Worm (Caenorhabditis elegans) whole organism, mixed stage, embryonic: ENCODE measurements around the gene K07D4.6.
A peak's percentile ranks its signal among the peaks of the same experiment; 100 is the strongest.

ENCODE experiments used
- M03D4.4 ChIP-seq: sonication (generic microtip); optimal IDR thresholded peaks from 2 replicates; lab custom pipeline; 2017; ENCODE audit warnings: mild to moderate bottlenecking, missing genetic modification characterization, missing compliant biosample characterization
- blmp-1 ChIP-seq: fragments of 150-350 bp; optimal IDR thresholded peaks from 2 replicates; lab custom pipeline; 2014; ENCODE audit warnings: missing biosample characterization, missing genetic modification characterization
- ceh-39 ChIP-seq: fragments of 150-350 bp; optimal IDR thresholded peaks from 2 replicates; lab custom pipeline; 2014; ENCODE audit warnings: missing biosample characterization, missing genetic modification characterization
- ceh-43 ChIP-seq: fragments of 200-800 bp; sonication (Bioruptor generic); optimal IDR thresholded peaks from 2 replicates; lab custom pipeline; 2018; ENCODE audit warnings: mild to moderate bottlenecking, missing genetic modification characterization, moderate library complexity, missing compliant biosample characterization
- ceh-83 ChIP-seq: fragments of 200-800 bp; sonication (Bioruptor generic); optimal IDR thresholded peaks from 2 replicates; lab custom pipeline; 2018; ENCODE audit warnings: mild to moderate bottlenecking, missing genetic modification characterization, missing compliant biosample characterization
- ces-1 ChIP-seq: fragments of 150-350 bp; optimal IDR thresholded peaks from 2 replicates; lab custom pipeline; 2014; ENCODE audit warnings: missing biosample characterization, missing genetic modification reagents, missing genetic modification characterization
- cnd-1 ChIP-seq: fragments of 200-800 bp; sonication (Bioruptor generic); optimal IDR thresholded peaks from 2 replicates; lab custom pipeline; 2018; ENCODE audit warnings: mild to moderate bottlenecking, missing genetic modification characterization, missing compliant biosample characterization
- drap-1 ChIP-seq: fragments of 200-800 bp; sonication (Bioruptor generic); optimal IDR thresholded peaks from 3 replicates; lab custom pipeline; 2018; ENCODE audit warnings: mild to moderate bottlenecking, missing genetic modification characterization, missing compliant biosample characterization
- elt-1 ChIP-seq: sonication (generic microtip); optimal IDR thresholded peaks from 2 replicates; lab custom pipeline; 2017; ENCODE audit warnings: missing genetic modification characterization, mild to moderate bottlenecking, missing compliant biosample characterization, antibody characterized with exemption, moderate library complexity, borderline replicate concordance; ENCODE audit not compliant: insufficient read depth
- elt-3 ChIP-seq: fragments of 150-350 bp; optimal IDR thresholded peaks from 2 replicates; lab custom pipeline; 2014; ENCODE audit warnings: missing biosample characterization, missing genetic modification characterization
- ham-2 ChIP-seq: fragments of 200-800 bp; sonication (Bioruptor generic); optimal IDR thresholded peaks from 2 replicates; lab custom pipeline; 2018; ENCODE audit warnings: mild to moderate bottlenecking, missing genetic modification characterization, missing compliant biosample characterization
- lin-13 ChIP-seq: fragments of 150-350 bp; optimal IDR thresholded peaks from 2 replicates; lab custom pipeline; 2014; ENCODE audit warnings: missing biosample characterization, missing genetic modification characterization
- lin-32 ChIP-seq: fragments of 200-800 bp; sonication (Bioruptor generic); optimal IDR thresholded peaks from 2 replicates; lab custom pipeline; 2018; ENCODE audit warnings: mild to moderate bottlenecking, missing genetic modification characterization, missing compliant biosample characterization
- lsy-2 ChIP-seq: fragments of 150-350 bp; optimal IDR thresholded peaks from 2 replicates; lab custom pipeline; 2014; ENCODE audit warnings: missing biosample characterization, missing genetic modification characterization
- mab-5 ChIP-seq: fragments of 150-350 bp; optimal IDR thresholded peaks from 2 replicates; lab custom pipeline; 2014; ENCODE audit warnings: missing biosample characterization, missing genetic modification characterization
- mep-1 ChIP-seq: fragments of 150-350 bp; optimal IDR thresholded peaks from 2 replicates; lab custom pipeline; 2017; ENCODE audit warnings: missing biosample characterization, missing genetic modification reagents, missing genetic modification characterization, inconsistent platforms
- mls-2 ChIP-seq: sonication (generic microtip); optimal IDR thresholded peaks from 2 replicates; lab custom pipeline; 2016; ENCODE audit warnings: mild to moderate bottlenecking, missing genetic modification characterization, moderate library complexity, missing compliant biosample characterization
- nhr-2 ChIP-seq: fragments of 150-350 bp; optimal IDR thresholded peaks from 2 replicates; lab custom pipeline; 2014; ENCODE audit warnings: missing biosample characterization, missing genetic modification characterization
- nhr-237 ChIP-seq: fragments of 150-350 bp; optimal IDR thresholded peaks from 2 replicates; lab custom pipeline; 2014; ENCODE audit warnings: missing biosample characterization, missing genetic modification characterization
- nhr-28 ChIP-seq: fragments of 150-350 bp; optimal IDR thresholded peaks from 2 replicates; lab custom pipeline; 2014; ENCODE audit warnings: missing biosample characterization, missing genetic modification characterization
- nhr-76 ChIP-seq: sonication (generic microtip); optimal IDR thresholded peaks from 2 replicates; lab custom pipeline; 2017; ENCODE audit warnings: missing biosample characterization, missing genetic modification characterization
- pha-4 ChIP-seq: fragments of 150-350 bp; optimal IDR thresholded peaks from 2 replicates; lab custom pipeline; 2018; ENCODE audit warnings: missing biosample characterization, missing genetic modification reagents, missing genetic modification characterization
- sem-2 ChIP-seq: fragments of 200-800 bp; sonication (Bioruptor generic); optimal IDR thresholded peaks from 2 replicates; lab custom pipeline; 2018; ENCODE audit warnings: mild to moderate bottlenecking, missing genetic modification characterization, missing compliant biosample characterization
- snpc-4 ChIP-seq: fragments of 150-350 bp; optimal IDR thresholded peaks from 2 replicates; lab custom pipeline; 2014; ENCODE audit warnings: missing biosample characterization, missing genetic modification characterization
- sptf-1 ChIP-seq: sonication (generic microtip); optimal IDR thresholded peaks from 2 replicates; lab custom pipeline; 2017; ENCODE audit warnings: mild to moderate bottlenecking, missing genetic modification characterization, moderate library complexity, missing compliant biosample characterization
- tbx-8 ChIP-seq: fragments of 200-800 bp; sonication (Bioruptor generic); optimal IDR thresholded peaks from 2 replicates; lab custom pipeline; 2018; ENCODE audit warnings: mild to moderate bottlenecking, missing genetic modification characterization, moderate library complexity, missing compliant biosample characterization
- unc-62 ChIP-seq: fragments of 150-350 bp; optimal IDR thresholded peaks from 2 replicates; lab custom pipeline; 2014; ENCODE audit warnings: missing biosample characterization, missing genetic modification reagents, missing genetic modification characterization
- zip-8 ChIP-seq: fragments of 150-350 bp; optimal IDR thresholded peaks from 2 replicates; lab custom pipeline; 2014; ENCODE audit warnings: missing biosample characterization, missing genetic modification characterization
- ztf-11 ChIP-seq: fragments of 150-350 bp; optimal IDR thresholded peaks from 2 replicates; lab custom pipeline; 2014; ENCODE audit warnings: missing biosample characterization, missing genetic modification characterization

K07D4.6 gene

DNA sequence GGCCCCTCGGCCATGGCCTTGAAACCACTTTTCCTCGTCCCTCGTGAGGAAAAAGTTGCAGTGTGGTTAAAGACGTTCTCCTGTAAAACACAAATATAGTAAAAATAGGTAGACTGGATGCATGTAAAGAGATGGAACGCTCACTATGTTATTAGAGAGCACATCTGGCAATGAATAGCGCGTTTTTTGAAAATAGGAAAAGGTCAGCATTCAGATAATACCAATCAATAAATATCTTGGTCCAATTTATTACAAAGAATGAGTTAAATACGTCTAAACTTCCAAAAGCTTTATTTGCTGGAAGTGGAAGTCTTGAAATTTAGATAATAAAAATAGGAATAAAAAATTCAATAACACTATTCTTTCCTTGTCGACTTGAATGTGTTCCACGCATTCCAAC is 44.0 kb upstream of the K07D4.6 start, which contains the start of gene gadr-4:
Gene gadr-4, minus strand, starts transcription at position 101 of the 400 bp plus-strand sequence.
- TF ChIP-seq lin-32 (GFP tag; lab: Kevin White, UChicago) (no peak), blmp-1 (tag; lab: Kevin White, UChicago) (no peak), lin-13 (tag; lab: Kevin White, UChicago) (no peak), M03D4.4 (tag; lab: Kevin White, UChicago) (no peak)

DNA sequence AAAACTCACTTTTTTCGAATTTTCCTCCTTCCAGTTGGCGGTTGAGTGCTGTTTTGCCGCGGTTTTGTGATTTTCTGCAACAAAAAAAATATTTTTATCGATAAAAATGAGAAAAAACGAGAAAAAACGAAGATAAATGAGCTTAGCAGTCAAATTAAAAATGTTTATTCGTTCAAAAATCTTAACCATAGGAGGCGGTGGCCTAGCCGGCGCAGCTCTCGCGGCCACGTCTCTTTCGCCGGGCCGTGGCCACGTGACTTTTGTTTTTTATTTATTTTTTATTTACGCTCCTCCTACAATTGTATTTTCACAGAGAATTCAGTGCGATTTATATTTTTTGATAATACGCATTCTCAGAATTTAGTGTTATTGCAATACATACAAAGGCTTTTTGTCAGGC is 31.2 kb upstream of the K07D4.6 start:
- peak; percentile 13 for TF ChIP-seq lsy-2
- TF ChIP-seq, all 35 proteins: peak for 1; not testable (repeated sequence) for 34

DNA sequence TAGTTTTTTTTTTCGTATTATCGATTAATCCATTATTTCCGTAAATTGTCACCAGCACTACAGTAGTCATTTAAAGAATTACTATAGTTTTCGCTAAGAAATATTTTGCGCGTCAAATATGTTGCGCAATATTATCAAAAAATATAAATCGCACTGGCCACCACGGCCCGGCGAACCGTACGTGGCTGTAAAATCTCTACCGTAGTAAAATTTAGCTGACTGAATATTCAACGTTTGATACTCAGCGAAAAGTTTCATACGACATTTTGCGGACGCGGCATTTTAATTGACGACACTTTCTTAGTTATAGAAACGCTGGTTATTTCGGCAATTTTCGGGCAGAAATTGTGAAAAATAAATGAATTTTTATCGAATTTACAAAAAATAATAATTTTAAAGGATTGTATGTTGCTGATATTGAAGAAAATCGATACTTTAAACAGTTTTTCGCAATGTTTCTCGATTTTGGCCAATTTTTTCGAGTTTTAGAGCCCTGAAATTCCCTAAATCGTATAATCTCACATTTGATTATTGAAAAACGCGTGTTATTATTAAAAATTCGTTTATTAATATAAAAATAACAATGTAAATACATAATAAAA is 29.4 kb upstream of the K07D4.6 start:
- TF ChIP-seq zip-8 (tag; lab: Kevin White, UChicago), result peak; percentile 21
- peak; percentile 50 for TF ChIP-seq lsy-2

DNA sequence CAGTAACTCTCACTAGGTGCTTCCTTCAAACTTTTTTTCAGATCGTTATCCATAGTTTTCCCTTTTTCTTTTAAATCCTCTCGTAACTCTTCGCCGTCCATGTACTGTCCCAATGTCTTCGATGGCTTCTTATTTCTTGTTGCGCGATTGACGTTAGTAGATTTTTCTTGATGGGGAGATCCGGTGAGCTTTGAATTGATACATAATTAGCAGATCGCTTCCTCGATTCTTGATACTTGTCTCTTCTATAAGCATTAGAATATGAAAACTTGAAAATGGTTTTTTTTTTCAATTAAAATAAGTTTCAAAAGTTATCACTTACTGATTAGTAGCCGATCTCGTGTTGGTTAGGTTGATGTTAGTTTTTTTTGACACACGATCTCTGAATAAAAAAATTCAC is 26.9 kb upstream of the K07D4.6 start, which contains the start of gene K07D4.2:
Gene K07D4.2, minus strand, starts transcription at position 101 of the 400 bp plus-strand sequence.
- TF ChIP-seq cnd-1 (no peak), unc-62 (GFP tag; lab: Kevin White, UChicago) (no peak), ces-1 (GFP tag; lab: Kevin White, UChicago) (no peak), mab-5 (no peak)

DNA sequence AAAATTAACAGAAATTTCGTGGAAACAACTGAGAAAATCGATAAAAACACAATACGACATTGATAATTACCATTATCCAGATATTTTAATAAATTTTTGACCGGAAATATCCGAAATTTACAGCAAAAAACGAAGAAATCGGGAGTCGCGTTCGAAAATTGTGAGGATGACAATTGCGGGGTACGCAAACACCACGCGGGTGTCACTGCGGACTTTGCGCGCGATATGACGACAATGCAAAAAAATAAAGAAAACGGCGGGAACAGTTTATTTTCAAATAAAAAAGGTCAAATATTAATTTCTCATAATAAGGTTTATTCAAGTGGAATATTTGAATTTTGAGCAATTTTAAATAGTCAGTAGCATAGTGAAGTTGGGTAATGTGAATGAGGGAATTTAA is 25.8 kb upstream of the K07D4.6 start, which contains the start of gene rpn-11:
Gene rpn-11, minus strand, starts transcription at position 198 of the 400 bp plus-strand sequence.
- TF ChIP-seq sptf-1 (tag; lab: Kevin White, UChicago) (peak; percentile 54), nhr-237 (tag; lab: Kevin White, UChicago) (peak; percentile 64), lsy-2 (peak; percentile 89), mep-1 (tag; lab: Kevin White, UChicago) (peak; percentile 53), ces-1 (GFP tag; lab: Kevin White, UChicago) (peak; percentile 78), tbx-8 (GFP tag; lab: Kevin White, UChicago) (no peak), lin-13 (tag; lab: Kevin White, UChicago) (peak; percentile 56), ceh-43 (GFP tag; lab: Kevin White, UChicago) (peak; percentile 36), M03D4.4 (tag; lab: Kevin White, UChicago) (peak; percentile 46), ceh-39 (tag; lab: Kevin White, UChicago) (peak; percentile 21), pha-4 (peak; percentile 59), drap-1 (GFP tag; lab: Kevin White, UChicago) (peak; percentile 54), nhr-28 (tag; lab: Kevin White, UChicago) (no peak), blmp-1 (tag; lab: Kevin White, UChicago) (no peak)

DNA sequence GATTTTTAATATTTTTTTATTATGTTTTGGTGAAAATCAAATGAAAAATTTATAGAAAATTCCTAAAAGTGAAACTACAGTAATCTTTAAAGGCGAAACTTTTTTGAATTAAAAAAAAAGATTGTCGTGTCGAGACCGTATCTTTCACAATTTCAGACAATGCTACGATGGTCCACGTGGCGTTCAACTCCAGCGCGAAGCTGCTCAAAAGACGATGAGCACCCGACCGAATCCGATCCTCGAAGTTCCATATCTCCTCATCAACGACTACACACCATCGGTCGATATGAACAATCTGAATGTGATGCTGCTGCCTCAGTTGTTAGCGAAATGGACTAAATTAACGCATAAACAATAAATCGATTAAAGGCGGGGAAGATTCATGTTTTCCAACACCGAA is 24.2 kb upstream of the K07D4.6 start:
- no peak for TF ChIP-seq pha-4
- no peak for TF ChIP-seq nhr-237 (tag; lab: Kevin White, UChicago)
- no peak for TF ChIP-seq mep-1 (tag; lab: Kevin White, UChicago)
- TF ChIP-seq ceh-83 (GFP tag; lab: Kevin White, UChicago), result no peak
- no peak for TF ChIP-seq tbx-8 (GFP tag; lab: Kevin White, UChicago)
- no peak for TF ChIP-seq unc-62 (GFP tag; lab: Kevin White, UChicago)
- TF ChIP-seq elt-3 (tag; lab: Kevin White, UChicago), result no peak
- TF ChIP-seq ztf-11 (tag; lab: Kevin White, UChicago), result no peak
- TF ChIP-seq nhr-28 (tag; lab: Kevin White, UChicago), result no peak
- TF ChIP-seq zip-8 (tag; lab: Kevin White, UChicago), result no peak
- TF ChIP-seq elt-1 (tag; lab: Kevin White, UChicago), result no peak
- no peak for TF ChIP-seq ham-2 (GFP tag; lab: Kevin White, UChicago)
- no peak for TF ChIP-seq blmp-1 (tag; lab: Kevin White, UChicago)
- TF ChIP-seq sptf-1 (tag; lab: Kevin White, UChicago), result no peak
- no peak for TF ChIP-seq drap-1 (GFP tag; lab: Kevin White, UChicago)
- TF ChIP-seq, all 35 proteins: peak for 0

DNA sequence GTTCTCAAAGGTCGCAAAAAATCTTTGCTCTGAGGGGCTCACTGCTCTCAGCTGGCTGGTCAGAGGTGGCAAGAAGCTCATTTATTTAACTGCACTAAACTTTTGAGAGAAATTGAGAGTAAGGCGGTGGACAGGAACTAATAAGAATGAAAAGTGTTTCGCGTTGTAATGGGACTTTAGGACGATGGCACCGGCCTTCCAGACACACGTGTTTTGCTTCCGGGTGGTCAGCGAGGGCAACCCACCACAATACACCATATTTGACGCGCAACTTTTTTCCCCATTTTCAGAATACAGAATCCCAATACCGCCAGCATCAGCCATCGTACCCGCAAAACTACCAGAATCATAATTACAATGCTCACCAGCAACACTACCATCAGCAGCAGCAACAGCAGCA is 21.5 kb upstream of the K07D4.6 start:
- no peak for TF ChIP-seq tbx-8 (GFP tag; lab: Kevin White, UChicago)
- TF ChIP-seq blmp-1 (tag; lab: Kevin White, UChicago), result no peak
- TF ChIP-seq drap-1 (GFP tag; lab: Kevin White, UChicago), result no peak
- TF ChIP-seq ceh-43 (GFP tag; lab: Kevin White, UChicago), result no peak
- no peak for TF ChIP-seq mep-1 (tag; lab: Kevin White, UChicago)
- TF ChIP-seq elt-1 (tag; lab: Kevin White, UChicago), result no peak
- TF ChIP-seq sem-2 (GFP tag; lab: Kevin White, UChicago), result no peak
- TF ChIP-seq nhr-2 (tag; lab: Kevin White, UChicago), result no peak
- no peak for TF ChIP-seq nhr-28 (tag; lab: Kevin White, UChicago)
- TF ChIP-seq nhr-237 (tag; lab: Kevin White, UChicago), result no peak
- no peak for TF ChIP-seq nhr-76
- TF ChIP-seq ham-2 (GFP tag; lab: Kevin White, UChicago), result no peak
- no peak for TF ChIP-seq M03D4.4 (tag; lab: Kevin White, UChicago)
- TF ChIP-seq ceh-39 (tag; lab: Kevin White, UChicago), result no peak
- TF ChIP-seq snpc-4 (tag; lab: Kevin White, UChicago), result no peak
- no peak for TF ChIP-seq lsy-2
- TF ChIP-seq lin-32 (GFP tag; lab: Kevin White, UChicago), result no peak
- no peak for TF ChIP-seq mls-2 (tag; lab: Kevin White, UChicago)
- no peak for TF ChIP-seq cnd-1
